Worm (Caenorhabditis elegans): ENCODE results near the gene C30G12.1.
A peak's percentile ranks its signal among the peaks of the same experiment; 100 is the strongest.

ce11 chrII:7341572-7342303 is 42.6 kb downstream of the C30G12.1 start:
- TF ChIP-seq elt-3 (tag; optimal IDR thresholded peaks at IDR 0.05) (peak in 1 of 6 experiments; percentile 55), lin-15B (tag; optimal IDR thresholded peaks at IDR 0.05) (no peak), pqm-1 (tag; optimal IDR thresholded peaks at IDR 0.05) (no peak), nhr-11 (tag; optimal IDR thresholded peaks at IDR 0.05) (no peak), nhr-20 (tag; optimal IDR thresholded peaks at IDR 0.05) (peak; percentile 41), unc-62 (GFP tag; optimal IDR thresholded peaks at IDR 0.05) (no peak), lin-39 (tag; optimal IDR thresholded peaks at IDR 0.05) (no peak), zag-1 (tag; optimal IDR thresholded peaks at IDR 0.05) (no peak), aly-2 (tag; optimal IDR thresholded peaks at IDR 0.05) (no peak), snpc-4 (tag; optimal IDR thresholded peaks at IDR 0.05) (no peak)
